Worm (Caenorhabditis elegans): ENCODE measurements around the gene C06A1.7.

The C06A1.7 gene

DNA sequence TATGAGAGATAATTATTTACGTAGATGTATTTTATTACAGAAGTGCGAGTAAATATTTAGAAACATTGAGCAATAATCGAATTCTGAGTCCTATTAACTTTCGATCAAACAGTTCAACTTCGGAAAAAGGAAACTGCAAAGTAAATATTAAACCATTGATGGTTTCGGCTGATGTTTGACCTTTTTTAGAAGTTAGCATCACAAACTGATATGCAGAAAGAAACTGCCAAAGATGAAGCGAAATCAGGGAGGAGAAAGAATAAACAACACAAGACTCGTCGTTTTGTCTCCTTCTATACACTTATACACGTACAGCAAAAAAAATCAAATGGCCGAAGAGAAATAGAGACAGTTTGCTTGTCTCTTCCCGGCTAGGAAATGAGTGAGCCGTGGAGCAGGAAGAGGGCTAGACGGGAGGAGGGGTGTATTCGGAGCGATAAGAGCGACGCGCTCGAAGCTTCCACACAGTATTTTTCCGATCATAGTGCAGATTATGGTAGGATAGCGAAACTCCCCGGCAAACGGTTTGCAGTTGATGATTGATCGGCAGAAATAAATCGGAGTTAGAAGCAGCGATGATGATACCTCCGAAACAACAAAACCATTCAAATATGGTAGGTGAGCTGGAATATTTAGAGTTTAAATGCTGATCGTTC is 8.0 kb upstream of the C06A1.7 start:
- TF ChIP-seq ceh-82 (tag; optimal IDR thresholded peaks at IDR 0.05) (no peak), sma-9 (GFP tag; optimal IDR thresholded peaks at IDR 0.05) (peak; percentile 45), sma-9 (tag; optimal IDR thresholded peaks at IDR 0.05) (no peak), fos-1 (tag; optimal IDR thresholded peaks at IDR 0.05) (peak; percentile 39), nhr-129 (tag; optimal IDR thresholded peaks at IDR 0.05) (peak; percentile 23), nhr-6 (tag; optimal IDR thresholded peaks at IDR 0.05) (no peak), ztf-1 (GFP tag; conservative IDR thresholded peaks at IDR 0.05) (no peak)

DNA sequence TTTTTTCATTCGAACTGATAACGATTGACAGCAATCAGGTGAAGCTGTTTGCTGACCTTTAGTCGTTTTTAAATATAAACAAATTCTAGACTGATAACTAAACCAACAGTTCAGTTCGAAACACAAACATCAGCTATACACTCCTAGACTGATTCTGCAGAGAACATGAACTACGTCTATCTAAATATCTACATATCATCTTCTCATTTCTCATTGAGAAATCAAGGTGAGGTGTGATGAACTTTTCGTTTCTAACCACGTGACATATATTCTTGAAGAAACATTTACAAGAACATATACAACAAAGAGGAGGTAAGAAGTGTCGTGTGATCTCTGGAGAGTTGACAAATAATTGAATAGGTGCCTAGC is 7.5 kb upstream of the C06A1.7 start:
- TF ChIP-seq snpc-4 (tag; optimal IDR thresholded peaks at IDR 0.05) (peak; percentile 13), F13H6.1 (tag; optimal IDR thresholded peaks at IDR 0.05) (peak; percentile 36), unc-39 (tag; optimal IDR thresholded peaks at IDR 0.05) (no peak), nhr-12 (tag; optimal IDR thresholded peaks at IDR 0.05) (no peak), ztf-4 (tag; optimal IDR thresholded peaks at IDR 0.05) (peak; percentile 93), sma-9 (GFP tag; optimal IDR thresholded peaks at IDR 0.05) (peak; percentile 77), sma-9 (tag; optimal IDR thresholded peaks at IDR 0.05) (no peak), crh-2 (tag; optimal IDR thresholded peaks at IDR 0.05) (peak; percentile 79), aly-2 (tag; optimal IDR thresholded peaks at IDR 0.05) (no peak), nhr-21 (tag; optimal IDR thresholded peaks at IDR 0.05) (peak; percentile 79), C34F6.9 (tag; optimal IDR thresholded peaks at IDR 0.05) (peak; percentile 80), nhr-11 (tag; optimal IDR thresholded peaks at IDR 0.05) (peak; percentile 41), ceh-82 (tag; optimal IDR thresholded peaks at IDR 0.05) (no peak), nhr-23 (tag; optimal IDR thresholded peaks at IDR 0.05) (no peak), nhr-25 (tag; optimal IDR thresholded peaks at IDR 0.05) (peak; percentile 90), sma-3 (GFP tag; optimal IDR thresholded peaks at IDR 0.05) (peak; percentile 41), unc-55 (GFP tag; optimal IDR thresholded peaks at IDR 0.05) (no peak), elt-1 (tag; optimal IDR thresholded peaks at IDR 0.05) (no peak), fos-1 (tag; optimal IDR thresholded peaks at IDR 0.05) (peak; percentile 5), nhr-129 (tag; optimal IDR thresholded peaks at IDR 0.05) (peak; percentile 85), mbf-1 (tag; optimal IDR thresholded peaks at IDR 0.05) (no peak), unc-62 (GFP tag; optimal IDR thresholded peaks at IDR 0.05) (no peak), nhr-6 (tag; optimal IDR thresholded peaks at IDR 0.05) (peak; percentile 71), ama-1 (optimal IDR thresholded peaks at IDR 0.05) (peak; percentile 15), blmp-1 (tag; optimal IDR thresholded peaks at IDR 0.05; ENCODE audit: insufficient read depth) (peak; percentile 75), lin-13 (GFP tag; optimal IDR thresholded peaks at IDR 0.05) (peak; percentile 32), peb-1 (tag; optimal IDR thresholded peaks at IDR 0.05) (no peak), lsy-2 (tag; optimal IDR thresholded peaks at IDR 0.05) (peak in 1 of 2 experiments; percentile 62), gmeb-1 (tag; optimal IDR thresholded peaks at IDR 0.05) (peak; percentile 37), lin-39 (tag; optimal IDR thresholded peaks at IDR 0.05) (no peak), mdl-1 (tag; optimal IDR thresholded peaks at IDR 0.05) (peak in 1 of 2 experiments; percentile 50)

DNA sequence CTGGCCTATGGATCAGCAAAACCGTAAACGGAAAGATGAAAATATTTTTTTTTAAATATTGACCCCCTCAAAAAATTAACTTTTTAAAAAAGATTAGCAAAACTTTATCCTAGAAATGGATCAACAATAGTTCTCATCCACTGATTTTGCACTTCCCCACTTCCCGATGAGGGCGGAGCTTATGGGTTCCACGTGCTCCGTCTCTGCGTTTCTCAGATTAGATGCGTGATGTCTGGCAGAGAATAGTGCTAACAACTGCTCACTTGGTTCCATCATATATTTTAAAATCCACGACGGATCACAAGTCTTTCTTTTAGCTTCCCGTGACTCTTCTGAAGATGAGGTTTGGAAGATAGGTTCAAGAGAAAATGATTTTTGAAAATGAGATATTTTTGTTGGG is 6.3 kb upstream of the C06A1.7 start:
- TF ChIP-seq nhr-12 (tag; optimal IDR thresholded peaks at IDR 0.05) (no peak), ZK546.5 (tag; optimal IDR thresholded peaks at IDR 0.05) (no peak), ztf-4 (tag; optimal IDR thresholded peaks at IDR 0.05) (no peak), ztf-11 (tag; optimal IDR thresholded peaks at IDR 0.05) (no peak), F13H6.1 (tag; optimal IDR thresholded peaks at IDR 0.05) (peak; percentile 45), fos-1 (tag; optimal IDR thresholded peaks at IDR 0.05) (no peak), nhr-11 (tag; optimal IDR thresholded peaks at IDR 0.05) (no peak), dmd-4 (tag; optimal IDR thresholded peaks at IDR 0.05) (no peak), lsy-2 (tag; optimal IDR thresholded peaks at IDR 0.05) (no peak), ceh-82 (tag; optimal IDR thresholded peaks at IDR 0.05) (no peak), snpc-4 (tag; optimal IDR thresholded peaks at IDR 0.05) (no peak), unc-39 (tag; optimal IDR thresholded peaks at IDR 0.05) (no peak), elt-1 (tag; optimal IDR thresholded peaks at IDR 0.05) (no peak), sma-3 (GFP tag; optimal IDR thresholded peaks at IDR 0.05) (no peak), mab-5 (tag; optimal IDR thresholded peaks at IDR 0.05) (no peak), gmeb-1 (tag; optimal IDR thresholded peaks at IDR 0.05) (no peak), elt-3 (tag; optimal IDR thresholded peaks at IDR 0.05) (no peak), nhr-10 (tag; optimal IDR thresholded peaks at IDR 0.05) (no peak), C34F6.9 (tag; optimal IDR thresholded peaks at IDR 0.05) (no peak), skn-1 (tag; optimal IDR thresholded peaks at IDR 0.05) (no peak), nhr-23 (tag; optimal IDR thresholded peaks at IDR 0.05) (no peak), aly-2 (tag; optimal IDR thresholded peaks at IDR 0.05) (no peak), ama-1 (optimal IDR thresholded peaks at IDR 0.05) (no peak), ceh-16 (tag; optimal IDR thresholded peaks at IDR 0.05) (no peak), nhr-237 (tag; optimal IDR thresholded peaks at IDR 0.05) (no peak), blmp-1 (tag; optimal IDR thresholded peaks at IDR 0.05; ENCODE audit: insufficient read depth) (no peak), peb-1 (tag; optimal IDR thresholded peaks at IDR 0.05) (no peak), sma-9 (GFP tag; optimal IDR thresholded peaks at IDR 0.05) (peak; percentile 66), sma-9 (tag; optimal IDR thresholded peaks at IDR 0.05) (no peak), R02D3.7 (tag; optimal IDR thresholded peaks at IDR 0.05) (no peak), nhr-77 (tag; optimal IDR thresholded peaks at IDR 0.05) (no peak), crh-2 (tag; optimal IDR thresholded peaks at IDR 0.05) (no peak), mdl-1 (tag; optimal IDR thresholded peaks at IDR 0.05) (peak; percentile 6 to 43), nhr-129 (tag; optimal IDR thresholded peaks at IDR 0.05) (peak; percentile 58), lin-39 (tag; optimal IDR thresholded peaks at IDR 0.05) (no peak), nhr-6 (tag; optimal IDR thresholded peaks at IDR 0.05) (peak; percentile 20), unc-62 (GFP tag; optimal IDR thresholded peaks at IDR 0.05) (no peak), egl-27 (tag; optimal IDR thresholded peaks at IDR 0.05) (no peak), alr-1 (tag; optimal IDR thresholded peaks at IDR 0.05) (no peak), ztf-1 (GFP tag; conservative IDR thresholded peaks at IDR 0.05) (no peak)

Measured in whole organism, L2 larva.